Fruit fly (Drosophila melanogaster) whole organism, wandering third instar larva: ENCODE data around the gene Rab14.

ENCODE experiments used
- Abd-B ChIP-seq: fragments of >200 bp; optimal IDR thresholded peaks from 2 replicates; lab custom pipeline; 2017; ENCODE audit warnings: missing biosample characterization, missing genetic modification characterization
- Dif ChIP-seq: fragments of 200-275, 200-300 bp; sonication (Bioruptor generic); optimal IDR thresholded peaks from 2 replicates; lab custom pipeline; 2018; ENCODE audit warnings: missing biosample characterization, missing genetic modification characterization; ENCODE audit not compliant: partially characterized antibody
- Hr78 ChIP-seq: fragments of >200 bp; optimal IDR thresholded peaks from 2 replicates; lab custom pipeline; 2017; ENCODE audit warnings: missing biosample characterization, missing genetic modification characterization
- N ChIP-seq: fragments of >200 bp; optimal IDR thresholded peaks from 2 replicates; lab custom pipeline; 2018; ENCODE audit warnings: missing biosample characterization, missing external identifiers, missing genetic modification characterization
- OdsH ChIP-seq: fragments of 200-800 bp; sonication (Bioruptor generic); optimal IDR thresholded peaks from 2 replicates; lab custom pipeline; 2016; ENCODE audit warnings: missing biosample characterization, mild to moderate bottlenecking, missing genetic modification characterization
- Rel ChIP-seq, 2 experiments: fragments of 200-800 bp; sonication (Bioruptor generic) in 1 of 2; optimal IDR thresholded peaks; 2 replicates in 1 of 2; 3 replicates in 1 of 2; lab custom pipeline; 2016 to 2019; ENCODE audit warnings: mild to moderate bottlenecking in 2 of 2, missing biosample characterization in 2 of 2, missing genetic modification characterization in 2 of 2, moderate library complexity in 1 of 2
- Vsx2 ChIP-seq: fragments of 200-300, 225-300 bp; sonication (Bioruptor generic); optimal IDR thresholded peaks from 2 replicates; lab custom pipeline; 2018; ENCODE audit warnings: missing biosample characterization, missing genetic modification characterization; ENCODE audit not compliant: partially characterized antibody
- br ChIP-seq: fragments of 200-800 bp; sonication (Bioruptor generic); optimal IDR thresholded peaks from 2 replicates; lab custom pipeline; 2016; ENCODE audit warnings: missing biosample characterization, missing genetic modification characterization
- dl ChIP-seq, 2 experiments: fragments of 175-275, 200-275 bp in 1 of 2; fragments of 200-275 bp in 1 of 2; sonication (Bioruptor generic); optimal IDR thresholded peaks; lab custom pipeline; 2018; ENCODE audit warnings: mild to moderate bottlenecking in 2 of 2, missing biosample characterization in 2 of 2, missing genetic modification characterization in 2 of 2, moderate library complexity in 2 of 2; ENCODE audit not compliant: partially characterized antibody in 2 of 2, insufficient read depth in 1 of 2
- dmrt93B ChIP-seq: fragments of 200-800 bp; sonication (Bioruptor generic); optimal IDR thresholded peaks from 2 replicates; lab custom pipeline; 2018; ENCODE audit warnings: missing biosample characterization, mild to moderate bottlenecking, missing genetic modification characterization
- h ChIP-seq: fragments of 200-800 bp; sonication (Bioruptor generic); optimal IDR thresholded peaks from 3 replicates; lab custom pipeline; 2016; ENCODE audit warnings: missing biosample characterization, mild to moderate bottlenecking, missing genetic modification characterization
- lola ChIP-seq: fragments of >200 bp; optimal IDR thresholded peaks from 2 replicates; lab custom pipeline; 2017; ENCODE audit warnings: missing biosample characterization, missing genetic modification characterization
- psq ChIP-seq: fragments of 200-800 bp; sonication (Bioruptor generic); optimal IDR thresholded peaks from 3 replicates; lab custom pipeline; 2017; ENCODE audit warnings: missing biosample characterization, mild to moderate bottlenecking, missing genetic modification characterization, moderate library complexity

dm6 chr2L:14374024-14374423, 19.1 kb downstream of the Rab14 start:
- TF ChIP-seq Hr78 (GFP tag; lab: Kevin White, UChicago), result no peak
- no peak for TF ChIP-seq OdsH (GFP tag; lab: Kevin White, UChicago)
- no peak for TF ChIP-seq N
- TF ChIP-seq h (GFP tag; lab: Kevin White, UChicago), result no peak
- no peak for TF ChIP-seq Rel (GFP tag; optimal IDR thresholded peaks at IDR 0.05; lab: Kevin White, UChicago)
- no peak for TF ChIP-seq Rel (tag; optimal IDR thresholded peaks at IDR 0.05; lab: Kevin White, UChicago)
- TF ChIP-seq Dif, result no peak
- no peak for TF ChIP-seq lola
- TF ChIP-seq dl (GFP tag; optimal IDR thresholded peaks at IDR 0.05; lab: Kevin White, UChicago; ENCODE audit: insufficient read depth in 1 of 2, partially characterized antibody in 2 of 2), result no peak
- TF ChIP-seq dmrt93B (GFP tag; lab: Kevin White, UChicago), result no peak
- no peak for TF ChIP-seq psq
- no peak for TF ChIP-seq Vsx2
- no peak for TF ChIP-seq br
- TF ChIP-seq Abd-B, result no peak
